Fruit fly (Drosophila melanogaster) whole organism, embryonic: ENCODE measurements around the gene CG32260.

Source experiments
- Adf1 ChIP-seq: fragments of 200-800 bp; sonication (Bioruptor generic); IDR thresholded peaks from 2 replicates; pipeline ENCODE4 v1.3.6; 2022; ENCODE audit warnings: missing biosample characterization, missing genetic modification characterization
- Bgb ChIP-seq: fragments of 200-800 bp; sonication (Bioruptor generic); IDR thresholded peaks from 2 replicates; pipeline ENCODE4 v1.3.6; 2022; ENCODE audit warnings: missing biosample characterization, missing genetic modification characterization; ENCODE audit not compliant: partially characterized antibody
- CG10209 ChIP-seq: fragments of 200-800 bp; sonication (Bioruptor generic); optimal IDR thresholded peaks from 3 replicates; lab custom pipeline; 2017; ENCODE audit warnings: missing biosample characterization, mild to moderate bottlenecking, missing genetic modification characterization, missing genetic modification reagents
- CG10979 ChIP-seq: fragments of 200-800 bp; sonication (Bioruptor generic); optimal IDR thresholded peaks from 2 replicates; lab custom pipeline; 2018; ENCODE audit warnings: missing biosample characterization, mild to moderate bottlenecking, missing genetic modification characterization, moderate library complexity
- CG13624 ChIP-seq: fragments of 200-800 bp; sonication (Bioruptor generic); optimal IDR thresholded peaks from 2 replicates; lab custom pipeline; 2016; ENCODE audit warnings: missing biosample characterization, missing genetic modification characterization
- CG14014 ChIP-seq: fragments of 200-800 bp; sonication (Bioruptor generic); IDR thresholded peaks from 2 replicates; pipeline ENCODE4 v1.3.6; 2022; ENCODE audit warnings: missing biosample characterization, missing genetic modification characterization
- CG15479 ChIP-seq: fragments of 200-800 bp; sonication (Bioruptor generic); optimal IDR thresholded peaks from 3 replicates; lab custom pipeline; 2019; ENCODE audit warnings: missing biosample characterization, mild to moderate bottlenecking, missing genetic modification characterization, moderate library complexity
- CG16813 ChIP-seq: fragments of 200-800 bp; sonication (Bioruptor generic); IDR thresholded peaks from 3 replicates; pipeline ENCODE4 v1.3.6; 2022; ENCODE audit warnings: missing biosample characterization, missing genetic modification characterization; ENCODE audit not compliant: partially characterized antibody
- CG17829 ChIP-seq: fragments of 200-800 bp; optimal IDR thresholded peaks from 2 replicates; lab custom pipeline; 2019; ENCODE audit warnings: missing biosample characterization, mild to moderate bottlenecking, missing genetic modification characterization, moderate library complexity
- CG3838 ChIP-seq: fragments of 200-800 bp; sonication (Bioruptor generic); optimal IDR thresholded peaks from 3 replicates; lab custom pipeline; 2016; ENCODE audit warnings: missing biosample characterization, missing genetic modification characterization
- CG3847 ChIP-seq: fragments of 200-800 bp; sonication (Bioruptor generic); IDR thresholded peaks from 2 replicates; pipeline ENCODE4 v1.3.6; 2022; ENCODE audit warnings: missing biosample characterization, missing genetic modification characterization
- CG4328 ChIP-seq: fragments of 200-800 bp; sonication (Bioruptor generic); optimal IDR thresholded peaks from 3 replicates; lab custom pipeline; 2017; ENCODE audit warnings: missing biosample characterization, missing genetic modification reagents, missing genetic modification characterization
- CG43689 ChIP-seq: fragments of 200-800 bp; sonication (Bioruptor generic); IDR thresholded peaks from 2 replicates; pipeline ENCODE4 v1.3.6; 2022; ENCODE audit warnings: missing biosample characterization, missing genetic modification characterization
- CG4730 ChIP-seq: fragments of 200-800 bp; sonication (Bioruptor generic); IDR thresholded peaks from 2 replicates; pipeline ENCODE4 v1.3.6; 2022; ENCODE audit warnings: missing biosample characterization, missing genetic modification characterization
- CG7372 ChIP-seq: fragments of 200-800 bp; sonication (Bioruptor generic); IDR thresholded peaks from 2 replicates; pipeline ENCODE4 v1.3.6; 2022; ENCODE audit warnings: missing biosample characterization, missing genetic modification characterization
- CG7839 ChIP-seq: fragments of 200-800 bp; sonication (Bioruptor generic); optimal IDR thresholded peaks from 3 replicates; lab custom pipeline; 2018; ENCODE audit warnings: missing biosample characterization, mild to moderate bottlenecking, missing genetic modification characterization, moderate library complexity
- CG7928 ChIP-seq: fragments of 200-800 bp; sonication (Bioruptor generic); optimal IDR thresholded peaks from 2 replicates; lab custom pipeline; 2017; ENCODE audit warnings: missing biosample characterization, mild to moderate bottlenecking, missing genetic modification characterization
- CG8924 ChIP-seq: fragments of 200-800 bp; optimal IDR thresholded peaks from 3 replicates; lab custom pipeline; 2019; ENCODE audit warnings: missing biosample characterization, mild to moderate bottlenecking, missing genetic modification characterization, moderate library complexity
- Dbx ChIP-seq: fragments of 200-800 bp; sonication (Bioruptor generic); IDR thresholded peaks from 3 replicates; pipeline ENCODE4 v1.3.6; 2022; ENCODE audit warnings: missing biosample characterization, missing genetic modification characterization
- Fer3 ChIP-seq: fragments of 200-800 bp; sonication (Bioruptor generic); optimal IDR thresholded peaks from 2 replicates; lab custom pipeline; 2018; ENCODE audit warnings: missing biosample characterization, mild to moderate bottlenecking, missing genetic modification characterization, moderate library complexity
- Gsc ChIP-seq: fragments of 200-800 bp; sonication (Bioruptor generic); IDR thresholded peaks from 2 replicates; pipeline ENCODE4 v1.3.6; 2022; ENCODE audit warnings: missing biosample characterization, missing genetic modification characterization
- H2.0 ChIP-seq: fragments of 200-800 bp; sonication (Bioruptor generic); IDR thresholded peaks from 2 replicates; pipeline ENCODE4 v1.3.6; 2022; ENCODE audit warnings: missing biosample characterization, missing genetic modification characterization
- HLH54F ChIP-seq: fragments of 200-800 bp; sonication (Bioruptor generic); optimal IDR thresholded peaks from 3 replicates; lab custom pipeline; 2016; ENCODE audit warnings: missing biosample characterization, missing genetic modification characterization
- Hr39 ChIP-seq: fragments of >200 bp; optimal IDR thresholded peaks from 2 replicates; lab custom pipeline; 2017
- Hsf ChIP-seq: fragments of 200-800 bp; sonication (Bioruptor generic); optimal IDR thresholded peaks from 3 replicates; lab custom pipeline; 2016; ENCODE audit warnings: missing biosample characterization, missing genetic modification characterization
- Med ChIP-seq: fragments of 200-800 bp; sonication (Bioruptor generic); peaks from one replicate; lab custom pipeline; 2016; ENCODE audit warnings: missing biosample characterization, missing genetic modification characterization, mild to moderate bottlenecking, inconsistent platforms, moderate library complexity
- NFAT ChIP-seq: fragments of 200-800 bp; sonication (Bioruptor generic); IDR thresholded peaks from 2 replicates; pipeline ENCODE4 v1.3.6; 2022; ENCODE audit warnings: missing biosample characterization, missing genetic modification characterization
- Nf-YA ChIP-seq: fragments of 200-800 bp; sonication (Bioruptor generic); IDR thresholded peaks from 2 replicates; pipeline ENCODE4 v1.3.6; 2022; ENCODE audit warnings: missing biosample characterization, missing genetic modification characterization
- Pdp1 ChIP-seq, 2 experiments: fragments of 200-800 bp; sonication (Bioruptor generic); optimal IDR thresholded peaks; 3 replicates each; lab custom pipeline; 2016; ENCODE audit warnings: missing biosample characterization in 2 of 2, missing genetic modification characterization in 2 of 2, mild to moderate bottlenecking in 1 of 2, moderate library complexity in 1 of 2
- abd-A ChIP-seq: fragments of 200-800 bp; sonication (Bioruptor generic); optimal IDR thresholded peaks from 3 replicates; lab custom pipeline; 2019; ENCODE audit warnings: missing biosample characterization, mild to moderate bottlenecking, missing genetic modification characterization, moderate library complexity
- bab2 ChIP-seq: fragments of 200-800 bp; sonication (Bioruptor generic); optimal IDR thresholded peaks from 2 replicates; lab custom pipeline; 2016; ENCODE audit warnings: missing biosample characterization, missing genetic modification characterization
- dimm ChIP-seq: fragments of 200-800 bp; sonication (Bioruptor generic); IDR thresholded peaks from 2 replicates; pipeline ENCODE4 v1.3.6; 2022; ENCODE audit warnings: missing biosample characterization, missing genetic modification characterization
- gcm2 ChIP-seq: fragments of 200-800 bp; sonication (Bioruptor generic); optimal IDR thresholded peaks from 2 replicates; lab custom pipeline; 2016; ENCODE audit warnings: missing biosample characterization, missing genetic modification characterization
- hth ChIP-seq: fragments of >200 bp; optimal IDR thresholded peaks from 2 replicates; lab custom pipeline; 2017; ENCODE audit warnings: inconsistent platforms
- ind ChIP-seq: fragments of 200-800 bp; sonication (Bioruptor generic); optimal IDR thresholded peaks from 3 replicates; lab custom pipeline; 2016; ENCODE audit warnings: missing biosample characterization, missing genetic modification characterization
- lola ChIP-seq, 3 experiments: fragments of >200 bp in 2 of 3; fragments of 200-800 bp in 1 of 3; sonication (Bioruptor generic) in 1 of 3; optimal IDR thresholded peaks; 2 replicates each; lab custom pipeline; 2017 to 2019; ENCODE audit warnings: missing biosample characterization in 3 of 3, missing genetic modification characterization in 3 of 3, mild to moderate bottlenecking in 1 of 3, moderate library complexity in 1 of 3
- lov ChIP-seq, 2 experiments: fragments of 200-800 bp in 1 of 2; fragments of >200 bp in 1 of 2; sonication (Bioruptor generic) in 1 of 2; IDR thresholded peaks in 1 of 2; optimal IDR thresholded peaks in 1 of 2; 2 replicates in 1 of 2; 3 replicates in 1 of 2; pipeline versions ENCODE4 v1.3.6 to Lab custom; 2017 to 2022; ENCODE audit warnings: missing biosample characterization in 1 of 2, missing genetic modification characterization in 1 of 2
- luna ChIP-seq: fragments of 200-800 bp; sonication (Bioruptor generic); optimal IDR thresholded peaks from 2 replicates; lab custom pipeline; 2016; ENCODE audit warnings: missing biosample characterization, missing genetic modification characterization
- onecut ChIP-seq: fragments of 200-800 bp; sonication (Bioruptor generic); IDR thresholded peaks from 2 replicates; pipeline ENCODE4 v1.3.6; 2022; ENCODE audit warnings: missing biosample characterization, missing genetic modification characterization
- pb ChIP-seq: fragments of 200-800 bp; sonication (Bioruptor generic); optimal IDR thresholded peaks from 3 replicates; lab custom pipeline; 2016; ENCODE audit warnings: missing biosample characterization, missing genetic modification characterization
- pho ChIP-seq: fragments of 200-800 bp; sonication (Bioruptor generic); optimal IDR thresholded peaks from 2 replicates; lab custom pipeline; 2016; ENCODE audit warnings: missing biosample characterization, missing genetic modification characterization
- phol ChIP-seq: fragments of 200-800 bp; sonication (Bioruptor generic); optimal IDR thresholded peaks from 3 replicates; lab custom pipeline; 2018; ENCODE audit warnings: missing biosample characterization, mild to moderate bottlenecking, missing genetic modification characterization, moderate library complexity
- row ChIP-seq: fragments of 200-800 bp; sonication (Bioruptor generic); IDR thresholded peaks from 3 replicates; pipeline ENCODE4 v1.3.6; 2022; ENCODE audit warnings: missing biosample characterization, missing genetic modification characterization
- run ChIP-seq: fragments of 200-800 bp; sonication (Bioruptor generic); optimal IDR thresholded peaks from 3 replicates; lab custom pipeline; 2018; ENCODE audit warnings: missing biosample characterization, mild to moderate bottlenecking, missing genetic modification characterization
- schlank ChIP-seq: fragments of 200-800 bp; sonication (Bioruptor generic); optimal IDR thresholded peaks from 2 replicates; lab custom pipeline; 2018; ENCODE audit warnings: missing biosample characterization, mild to moderate bottlenecking, missing genetic modification characterization
- sna ChIP-seq: fragments of 200-800 bp; sonication (Bioruptor generic); IDR thresholded peaks from 2 replicates; pipeline ENCODE4 v1.3.6; 2022; ENCODE audit warnings: missing biosample characterization, missing genetic modification characterization; ENCODE audit not compliant: partially characterized antibody
- wor ChIP-seq: fragments of 200-800 bp; sonication (Bioruptor generic); IDR thresholded peaks from 2 replicates; pipeline ENCODE4 v1.3.6; 2022; ENCODE audit warnings: missing biosample characterization, missing genetic modification characterization
- z ChIP-seq: fragments of 200-800 bp; sonication (Bioruptor generic); IDR thresholded peaks from 3 replicates; pipeline ENCODE4 v1.3.6; 2022; ENCODE audit warnings: missing biosample characterization, missing genetic modification characterization
- zfh1 ChIP-seq: fragments of 200-800 bp; sonication (Bioruptor generic); IDR thresholded peaks from 3 replicates; pipeline ENCODE4 v1.3.6; 2022; ENCODE audit warnings: missing biosample characterization, missing genetic modification characterization

CG32260 gene

DNA sequence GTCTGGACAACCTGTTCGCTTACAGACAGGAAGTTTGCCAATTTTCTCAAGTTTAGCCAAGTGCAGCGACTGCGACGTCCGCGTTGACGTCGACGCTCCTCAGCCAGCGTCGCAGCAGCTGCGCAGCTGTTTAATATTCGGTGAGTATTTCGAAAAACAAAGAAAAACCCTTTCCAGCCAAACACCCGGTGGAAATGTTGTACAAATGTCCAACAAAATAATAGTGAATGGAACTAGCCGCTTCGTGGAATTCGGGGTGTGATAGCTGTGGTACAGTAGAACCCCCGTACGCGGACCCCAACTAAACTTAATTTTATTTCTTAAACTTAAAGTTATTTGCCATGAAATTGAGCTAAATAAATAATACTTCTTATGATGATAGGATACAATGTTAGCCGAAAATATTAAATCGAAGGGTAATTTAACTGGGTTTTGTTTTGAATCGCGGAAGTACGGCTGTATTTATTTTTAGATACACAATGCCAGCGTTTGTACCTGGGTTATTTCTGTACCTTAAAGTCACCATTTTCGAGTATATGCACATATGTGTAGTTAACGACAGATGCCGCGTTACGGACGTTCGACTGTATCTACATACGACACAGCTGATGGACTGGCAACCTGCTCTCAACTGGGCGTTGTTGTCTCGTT, 33.2 kb upstream of the CG32260 start (continued):
- TF ChIP-seq Fer3 = peak; percentile 56
- TF ChIP-seq Hr39 (lab: Kevin White, UChicago) = no peak
- TF ChIP-seq Nf-YA (GFP tag; lab: Robert Waterston, UW) = 0 out of 2 replicates have a peak, but pooled peaks have one; percentile 43
- 0 out of 2 replicates have a peak, but pooled peaks have one; percentile 3 for TF ChIP-seq dimm
- TF ChIP-seq bab2 (GFP tag; lab: Kevin White, UChicago) = peak; percentile 77
- peak; percentile 74 for TF ChIP-seq CG17829
- TF ChIP-seq HLH54F (GFP tag; lab: Kevin White, UChicago) = peak; percentile 45
- peak; percentile 29 for TF ChIP-seq run (tag; lab: Kevin White, UChicago)
- TF ChIP-seq zfh1 (GFP tag; lab: Robert Waterston, UW) = peak; percentile 60; the same call in 2 of the 3 replicates
- TF ChIP-seq luna (GFP tag; lab: Kevin White, UChicago) = no peak
- no peak for TF ChIP-seq pho
- no peak for TF ChIP-seq hth (lab: Kevin White, UChicago)
- peak; percentile 90 for TF ChIP-seq Med (GFP tag; lab: Kevin White, UChicago)
- peak; percentile 84 for TF ChIP-seq CG8924 (tag; lab: Kevin White, UChicago)
- TF ChIP-seq CG13624 (GFP tag; lab: Kevin White, UChicago) = peak; percentile 56
- TF ChIP-seq CG10979 = peak; percentile 84
- no peak for TF ChIP-seq Gsc (GFP tag; lab: Robert Waterston, UW)
- peak; percentile 33; the same call in 1 of the 2 replicates for TF ChIP-seq H2.0 (GFP tag; lab: Robert Waterston, UW)
- TF ChIP-seq sna = no peak
- TF ChIP-seq Bgb (GFP tag; lab: Robert Waterston, UW) = no peak
- peak; percentile 85 for TF ChIP-seq CG7839 (tag; lab: Kevin White, UChicago)
- no peak for TF ChIP-seq z (GFP tag; lab: Robert Waterston, UW)
- TF ChIP-seq Dbx = peak; percentile 62; the same call in 2 of the 3 replicates
- peak; percentile 79 for TF ChIP-seq ind
- TF ChIP-seq CG7372 (GFP tag; lab: Robert Waterston, UW) = 0 out of 2 replicates have a peak, but pooled peaks have one; percentile 37
- no peak for TF ChIP-seq gcm2 (GFP tag; lab: Kevin White, UChicago)
- peak; percentile 44; the same call in 1 of the 2 replicates for TF ChIP-seq CG14014
- TF ChIP-seq CG7928 = no peak
- TF ChIP-seq CG3838 (GFP tag; lab: Kevin White, UChicago) = no peak
- peak; percentile 92 for TF ChIP-seq Adf1 (GFP tag; lab: Robert Waterston, UW)
- TF ChIP-seq CG4328 (GFP tag; lab: Kevin White, UChicago) = peak; percentile 37
- peak; percentile 39; the same call in 1 of the 2 replicates for TF ChIP-seq onecut
- TF ChIP-seq CG10209 (GFP tag; lab: Kevin White, UChicago) = peak; percentile 80
- no peak for TF ChIP-seq CG15479
- TF ChIP-seq wor (GFP tag; lab: Robert Waterston, UW) = 0 out of 2 replicates have a peak, but pooled peaks have one; percentile 35
- no peak for TF ChIP-seq abd-A (tag; lab: Kevin White, UChicago)
- no peak for TF ChIP-seq CG43689 (GFP tag; lab: Robert Waterston, UW)
- peak; percentile 53 to 80 for TF ChIP-seq Pdp1 (GFP tag; optimal IDR thresholded peaks at IDR 0.05; lab: Kevin White, UChicago)
- TF ChIP-seq schlank = no peak
- TF ChIP-seq row (GFP tag; lab: Robert Waterston, UW) = peak; percentile 89
- TF ChIP-seq NFAT = peak; percentile 20; the same call in 1 of the 2 replicates
- no peak for TF ChIP-seq CG16813
- TF ChIP-seq lola (GFP tag; optimal IDR thresholded peaks at IDR 0.05; lab: Kevin White, UChicago) = peak in 1 of 3 experiments; percentile 80
- TF ChIP-seq pb (GFP tag; lab: Kevin White, UChicago) = peak; percentile 74
- peak; percentile 70 for TF ChIP-seq Hsf (GFP tag; lab: Kevin White, UChicago)
- TF ChIP-seq CG4730 (GFP tag; lab: Robert Waterston, UW) = no peak
- TF ChIP-seq lov (optimal IDR thresholded peaks at IDR 0.05; lab: Kevin White, UChicago) = no peak
- TF ChIP-seq lov (GFP tag; IDR thresholded peaks at IDR 0.05; lab: Robert Waterston, UW) = 0 out of 3 replicates have a peak, but pooled peaks have one; percentile 30
- TF ChIP-seq phol (tag; lab: Kevin White, UChicago) = peak; percentile 81
- peak; percentile 57; the same call in 1 of the 2 replicates for TF ChIP-seq CG3847 (GFP tag; lab: Robert Waterston, UW)
